Worm (Caenorhabditis elegans): ENCODE data around the gene M01H9.2.
A peak's percentile ranks its signal among the peaks of the same experiment; 100 is the strongest.

M01H9.2 gene

DNA sequence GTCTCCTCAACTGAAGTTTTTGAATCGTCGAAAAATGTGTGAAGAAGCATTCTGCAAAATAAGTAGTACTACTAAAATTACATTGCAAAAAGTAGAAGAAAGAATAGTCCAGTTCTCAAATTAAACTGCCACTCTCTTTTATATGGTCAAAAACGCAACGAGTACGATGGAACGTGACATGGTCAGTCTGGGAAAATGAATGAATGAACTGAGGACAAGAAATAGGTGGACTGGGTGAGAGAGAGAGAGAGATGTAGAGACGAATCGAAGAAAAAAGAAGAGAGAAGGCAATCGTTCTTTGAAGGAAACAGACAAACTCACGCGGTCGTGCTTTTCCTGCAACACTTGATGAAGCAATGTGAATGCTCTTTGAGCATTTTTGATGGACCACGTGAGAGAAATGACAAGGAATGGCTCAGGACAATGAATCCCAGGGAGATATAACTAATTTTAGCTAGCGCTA is 14.0 kb upstream of the M01H9.2 start, which contains the start of gene M01H9.3 (continued):
- TF ChIP-seq zim-3 (tag; optimal IDR thresholded peaks at IDR 0.05) = no peak
- no peak for TF ChIP-seq rec-8 (tag; optimal IDR thresholded peaks at IDR 0.05)
- no peak for TF ChIP-seq F33H1.4 (GFP tag; IDR thresholded peaks at IDR 0.05)
- TF ChIP-seq zfh-2 (GFP tag; conservative IDR thresholded peaks at IDR 0.05) = no peak
- TF ChIP-seq F37B4.10 (GFP tag; IDR thresholded peaks at IDR 0.05) = no peak
- no peak for TF ChIP-seq nhr-90 (tag; optimal IDR thresholded peaks at IDR 0.05)
- TF ChIP-seq dpff-1 (tag; optimal IDR thresholded peaks at IDR 0.05) = no peak
- TF ChIP-seq ets-4 (GFP tag; optimal IDR thresholded peaks at IDR 0.05) = no peak

DNA sequence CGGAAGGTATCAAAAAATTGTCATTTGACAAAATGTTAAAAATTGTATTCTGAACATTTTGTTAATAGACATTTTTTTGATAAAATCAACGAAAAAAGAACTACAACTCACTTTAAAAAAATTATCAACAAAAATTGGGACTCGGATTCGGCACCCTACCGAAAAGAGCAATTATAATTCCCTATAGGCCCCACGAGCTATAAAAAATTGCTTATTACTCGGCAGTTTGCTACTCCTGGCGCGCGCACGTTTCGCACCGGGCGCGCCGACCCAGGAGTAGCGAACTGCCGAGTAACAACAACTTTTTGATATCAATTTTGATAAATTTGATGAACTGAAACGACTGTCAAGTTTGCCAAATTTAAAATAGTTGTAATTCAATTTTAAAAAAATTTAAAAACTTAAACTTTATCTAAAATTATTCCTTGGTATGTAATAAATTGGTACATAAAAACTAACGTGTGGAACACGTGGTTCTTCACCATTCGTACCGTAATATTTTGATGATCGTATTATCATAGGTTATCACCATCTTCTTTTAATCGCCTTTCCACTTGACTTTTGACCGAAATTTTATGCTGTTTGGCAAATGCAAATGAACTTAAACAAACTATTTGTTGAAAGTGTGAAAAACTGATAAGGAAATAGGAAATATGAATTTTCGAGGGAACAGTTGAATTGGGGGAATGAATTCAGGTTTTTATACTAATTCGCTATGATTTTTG is 12.5 kb upstream of the M01H9.2 start:
- TF ChIP-seq bed-2 (GFP tag; IDR thresholded peaks at IDR 0.05) (no peak), nhr-80 (tag; optimal IDR thresholded peaks at IDR 0.05) (peak; percentile 41), somi-1 (GFP tag; optimal IDR thresholded peaks at IDR 0.05) (no peak), C06A6.2 (GFP tag; conservative IDR thresholded peaks at IDR 0.05) (no peak), sptf-2 (GFP tag; optimal IDR thresholded peaks at IDR 0.05) (no peak), madf-3 (GFP tag; IDR thresholded peaks at IDR 0.05) (0 out of 2 replicates have a peak, but pooled peaks have one; percentile 50), repo-1 (tag; optimal IDR thresholded peaks at IDR 0.05) (peak; percentile 23), tbx-9 (tag; optimal IDR thresholded peaks at IDR 0.05; ENCODE audit: borderline replicate concordance) (no peak), zfh-2 (GFP tag; conservative IDR thresholded peaks at IDR 0.05) (no peak), let-607 (tag; optimal IDR thresholded peaks at IDR 0.05) (peak in 1 of 2 experiments; percentile 17), sdz-38 (tag; optimal IDR thresholded peaks at IDR 0.05) (no peak), pha-4 (tag; optimal IDR thresholded peaks at IDR 0.05) (no peak), ceh-79 (tag; optimal IDR thresholded peaks at IDR 0.05) (no peak), ekl-4 (GFP tag; IDR thresholded peaks at IDR 0.05) (peak; percentile 13; the same call in 1 of the 2 replicates), B0035.1 (tag; optimal IDR thresholded peaks at IDR 0.05) (no peak), mcd-1 (GFP tag; IDR thresholded peaks at IDR 0.05) (0 out of 2 replicates have a peak, but pooled peaks have one; percentile 9), F57A8.1 (GFP tag; optimal IDR thresholded peaks at IDR 0.05) (no peak), nhr-90 (tag; optimal IDR thresholded peaks at IDR 0.05) (no peak), snpc-1.3 (tag; optimal IDR thresholded peaks at IDR 0.05; ENCODE audit: insufficient read depth) (no peak), snpc-3.4 (tag; optimal IDR thresholded peaks at IDR 0.05) (no peak), attf-6 (GFP tag; IDR thresholded peaks at IDR 0.05) (no peak), bed-1 (GFP tag; IDR thresholded peaks at IDR 0.05) (0 out of 2 replicates have a peak, but pooled peaks have one; percentile 10), hmg-1.2 (GFP tag; IDR thresholded peaks at IDR 0.05) (no peak), atf-7 (tag; optimal IDR thresholded peaks at IDR 0.05) (peak; percentile 28), hmg-20 (GFP tag; IDR thresholded peaks at IDR 0.05) (no peak), hlh-12 (tag; optimal IDR thresholded peaks at IDR 0.05) (no peak), K11D2.4 (GFP tag; IDR thresholded peaks at IDR 0.05) (0 out of 2 replicates have a peak, but pooled peaks have one; percentile 33), lin-26 (GFP tag; IDR thresholded peaks at IDR 0.05) (0 out of 2 replicates have a peak, but pooled peaks have one; percentile 54), cebp-1 (GFP tag; IDR thresholded peaks at IDR 0.05) (no peak), cebp-1 (tag; optimal IDR thresholded peaks at IDR 0.05) (peak; percentile 6), B0261.1 (tag; optimal IDR thresholded peaks at IDR 0.05) (no peak), snpc-4 (GFP tag; optimal IDR thresholded peaks at IDR 0.05) (no peak), snpc-4 (tag; optimal IDR thresholded peaks at IDR 0.05) (no peak), madf-10 (tag; optimal IDR thresholded peaks at IDR 0.05) (no peak), rcor-1 (GFP tag; IDR thresholded peaks at IDR 0.05) (no peak)
